Worm (Caenorhabditis elegans): ENCODE data around the gene nhr-96.

DNA sequence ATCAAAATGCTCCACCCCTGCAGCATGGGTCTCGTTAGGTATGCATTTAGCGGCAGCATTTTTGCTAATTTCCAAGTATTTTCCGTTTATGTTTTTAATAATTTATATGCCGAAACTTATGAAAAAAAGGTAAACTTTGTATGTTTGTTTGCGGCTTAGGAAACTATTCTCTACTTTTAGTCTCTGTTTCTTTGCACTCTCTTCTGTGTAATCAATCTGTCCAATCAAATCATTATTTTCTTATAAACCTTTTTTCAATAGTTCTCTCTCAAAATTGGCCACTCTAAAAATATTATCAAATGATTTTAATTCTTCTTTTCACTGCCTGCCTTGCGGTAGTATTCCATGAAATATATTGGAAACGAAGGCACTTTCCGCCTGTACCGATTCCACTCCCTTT is 4.7 kb downstream of the nhr-96 start:
- TF ChIP-seq sea-1 (GFP tag; conservative IDR thresholded peaks at IDR 0.05) (no peak), F13C5.2 (tag; optimal IDR thresholded peaks at IDR 0.05) (no peak), ceh-36 (tag; optimal IDR thresholded peaks at IDR 0.05) (no peak), hnd-1 (tag; optimal IDR thresholded peaks at IDR 0.05) (no peak), hmbx-1 (tag; optimal IDR thresholded peaks at IDR 0.05) (no peak), scrt-1 (GFP tag; IDR thresholded peaks at IDR 0.05) (no peak), ceh-13 (GFP tag; optimal IDR thresholded peaks at IDR 0.05) (no peak), B0310.2 (tag; optimal IDR thresholded peaks at IDR 0.05) (no peak), tbx-37 (GFP tag; conservative IDR thresholded peaks at IDR 0.05) (no peak), tra-4 (tag; optimal IDR thresholded peaks at IDR 0.05) (no peak), ama-1 (optimal IDR thresholded peaks at IDR 0.05) (no peak)
